Worm (Caenorhabditis elegans): ENCODE data around the gene cul-6.

cul-6 gene

DNA sequence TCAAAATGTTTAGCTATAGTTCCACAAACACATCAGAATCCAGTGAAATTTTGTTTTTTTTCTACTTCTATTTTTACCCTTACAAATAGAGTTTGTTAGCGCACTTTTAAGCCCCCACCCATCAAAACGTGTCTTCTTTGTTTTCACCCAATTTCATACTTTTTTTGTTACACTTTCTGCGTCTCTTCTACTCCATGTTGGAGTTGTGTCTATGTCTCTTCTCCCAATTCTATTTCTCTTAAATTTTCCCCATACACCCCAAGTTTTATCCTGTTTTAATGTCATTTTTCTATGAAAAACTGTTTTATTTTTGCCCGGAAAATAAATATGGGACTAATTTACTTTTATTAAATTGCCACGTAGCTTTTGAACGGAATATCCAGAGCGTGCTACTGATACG, 44.9 kb downstream of the cul-6 start:
- TF ChIP-seq unc-62 (GFP tag; optimal IDR thresholded peaks at IDR 0.05) = no peak

- TF ChIP-seq unc-62 (GFP tag; optimal IDR thresholded peaks at IDR 0.05) = no peak
These were observed 45.6 kb downstream of the cul-6 start for ce11 chrIV:12544624-12545023.

ce11 chrIV:12542011-12542410, 48.2 kb downstream of the cul-6 start, which contains the start of gene ham-1:
ham-1 (plus strand) TSS chrIV:12542183.
- TF ChIP-seq unc-62 (GFP tag; optimal IDR thresholded peaks at IDR 0.05) = no peak

- no peak for TF ChIP-seq unc-62 (GFP tag; optimal IDR thresholded peaks at IDR 0.05)
These were observed 50.0 kb downstream of the cul-6 start for ce11 chrIV:12540242-12540641.

DNA sequence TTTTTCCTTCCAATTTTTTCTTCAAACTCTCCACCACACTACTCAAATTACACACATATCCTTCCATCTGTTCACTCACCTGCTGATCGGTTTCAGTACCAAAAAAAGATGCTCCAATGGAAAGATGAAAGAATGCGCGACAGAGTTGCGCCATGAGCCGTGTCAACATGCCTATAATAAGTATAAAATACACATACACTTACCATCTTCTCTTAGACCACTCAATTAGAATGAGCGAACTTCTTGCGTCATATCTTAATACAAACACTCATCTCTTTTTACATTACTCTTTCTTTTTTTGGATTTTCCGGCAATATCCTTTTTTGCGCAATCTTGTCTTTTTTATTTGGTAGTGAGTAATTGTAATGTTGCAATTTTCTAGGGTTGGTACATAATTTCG, 52.6 kb downstream of the cul-6 start:
- no peak for TF ChIP-seq unc-62 (GFP tag; optimal IDR thresholded peaks at IDR 0.05)
